Fruit fly (Drosophila melanogaster): ENCODE data around the gene CG13308.

The CG13308 gene

DNA sequence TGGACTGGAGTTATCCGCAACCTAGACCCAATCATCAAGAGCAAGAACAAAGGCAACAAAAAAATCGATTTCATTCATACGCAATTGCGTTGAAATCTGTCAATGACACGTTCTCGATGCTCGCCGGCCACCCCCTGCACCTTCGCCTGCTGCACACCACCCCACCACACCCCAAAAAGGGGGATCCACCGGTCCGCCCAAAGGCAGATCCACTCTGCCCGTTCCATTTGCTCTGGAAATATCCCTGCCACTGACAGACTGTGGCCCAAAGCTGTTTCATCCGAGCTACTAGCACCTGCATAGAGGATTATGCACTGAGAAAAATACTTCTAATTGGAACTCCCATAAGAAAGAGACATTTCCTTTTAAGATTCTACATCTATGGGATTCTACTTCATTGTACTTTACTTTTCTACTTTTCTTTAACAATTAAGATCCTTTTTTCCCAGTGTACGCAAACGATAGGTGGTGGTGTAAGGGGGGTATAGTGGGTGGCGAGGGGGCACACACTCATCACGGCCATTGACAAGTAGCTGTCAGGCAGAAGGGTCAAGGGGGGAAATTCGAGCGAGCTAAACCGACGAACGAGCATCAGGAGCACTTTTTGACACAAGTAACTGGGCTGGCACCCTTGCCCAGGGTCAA, 15.5 kb downstream of the CG13308 start (continued):
- peak; percentile 3 to 48 for TF ChIP-seq dpn (GFP tag; optimal IDR thresholded peaks at IDR 0.05)
- peak; percentile 33 for TF ChIP-seq CG1529 (GFP tag; optimal IDR thresholded peaks at IDR 0.05)
- TF ChIP-seq lbe (GFP tag; optimal IDR thresholded peaks at IDR 0.05), result peak; percentile 23
- TF ChIP-seq crp (GFP tag; optimal IDR thresholded peaks at IDR 0.05), result no peak
- no peak for TF ChIP-seq cwo (GFP tag; optimal IDR thresholded peaks at IDR 0.05)
- peak; percentile 42 for TF ChIP-seq CG8388 (GFP tag; optimal IDR thresholded peaks at IDR 0.05)
- TF ChIP-seq btn (GFP tag; optimal IDR thresholded peaks at IDR 0.05), result no peak
- TF ChIP-seq Usf (GFP tag; optimal IDR thresholded peaks at IDR 0.05), result peak; percentile 4
- TF ChIP-seq bcd (GFP tag; optimal IDR thresholded peaks at IDR 0.05), result peak; percentile 48
- TF ChIP-seq CG6175 (GFP tag; IDR thresholded peaks at IDR 0.05), result no peak
- peak; percentile 35 for TF ChIP-seq CG2120 (GFP tag; optimal IDR thresholded peaks at IDR 0.05)
- TF ChIP-seq CG5245 (GFP tag; optimal IDR thresholded peaks at IDR 0.05), result peak; percentile 20
- TF ChIP-seq dysf (GFP tag; IDR thresholded peaks at IDR 0.05), result peak; percentile 40; the same call in 1 of the 3 replicates
- TF ChIP-seq amos (GFP tag; IDR thresholded peaks at IDR 0.05; ENCODE audit: partially characterized antibody), result no peak
- no peak for TF ChIP-seq Bteb2 (GFP tag; optimal IDR thresholded peaks at IDR 0.05)
- TF ChIP-seq CG4424 (GFP tag; optimal IDR thresholded peaks at IDR 0.05), result peak; percentile 31
- TF ChIP-seq CG34376 (GFP tag; optimal IDR thresholded peaks at IDR 0.05), result no peak
- TF ChIP-seq CG8924 (tag; optimal IDR thresholded peaks at IDR 0.05), result peak; percentile 43
- TF ChIP-seq jing (GFP tag; optimal IDR thresholded peaks at IDR 0.05), result peak; percentile 11
- peak; percentile 57 for TF ChIP-seq CG12391 (tag; optimal IDR thresholded peaks at IDR 0.05)
- TF ChIP-seq Ssrp (tag; optimal IDR thresholded peaks at IDR 0.05), result peak; percentile 57
- peak; percentile 32 for TF ChIP-seq CG12219 (GFP tag; optimal IDR thresholded peaks at IDR 0.05)
- peak; percentile 82 for TF ChIP-seq crol (GFP tag; IDR thresholded peaks at IDR 0.05)
- no peak for TF ChIP-seq Myb (GFP tag; optimal IDR thresholded peaks at IDR 0.05)
- peak; percentile 26 for TF ChIP-seq caup (GFP tag; optimal IDR thresholded peaks at IDR 0.05; ENCODE audit: severe bottlenecking)
- peak; percentile 43; the same call in 1 of the 3 replicates for TF ChIP-seq z (GFP tag; IDR thresholded peaks at IDR 0.05)
- no peak for TF ChIP-seq Tbp (GFP tag; optimal IDR thresholded peaks at IDR 0.05)
- 0 out of 2 replicates have a peak, but pooled peaks have one; percentile 25 for TF ChIP-seq seq (GFP tag; IDR thresholded peaks at IDR 0.05)
- TF ChIP-seq lola (GFP tag; optimal IDR thresholded peaks at IDR 0.05), result peak in 1 of 3 experiments; percentile 52
- peak; percentile 3 for TF ChIP-seq tap (tag; optimal IDR thresholded peaks at IDR 0.05)
- no peak for TF ChIP-seq zen2 (GFP tag; IDR thresholded peaks at IDR 0.05; ENCODE audit: partially characterized antibody)
- TF ChIP-seq CG30403 (GFP tag; optimal IDR thresholded peaks at IDR 0.05), result peak; percentile 31
- peak; percentile 35; the same call in 1 of the 2 replicates for TF ChIP-seq ro (GFP tag; IDR thresholded peaks at IDR 0.05)
- no peak for TF ChIP-seq CG30020 (tag; optimal IDR thresholded peaks at IDR 0.05)
- TF ChIP-seq row (GFP tag; IDR thresholded peaks at IDR 0.05), result peak; percentile 56
- TF ChIP-seq pita (GFP tag; optimal IDR thresholded peaks at IDR 0.05), result no peak
- TF ChIP-seq nmo (GFP tag; optimal IDR thresholded peaks at IDR 0.05), result peak; percentile 47
- peak; percentile 35 for TF ChIP-seq unpg (GFP tag; optimal IDR thresholded peaks at IDR 0.05)
- no peak for TF ChIP-seq Ravus (GFP tag; IDR thresholded peaks at IDR 0.05)
- peak; percentile 20 for TF ChIP-seq fd64A (GFP tag; optimal IDR thresholded peaks at IDR 0.05)
- no peak for TF ChIP-seq CG10462 (GFP tag; optimal IDR thresholded peaks at IDR 0.05)
- TF ChIP-seq B-H1 (GFP tag; IDR thresholded peaks at IDR 0.05), result no peak; the same call in 1 of the 3 replicates
- TF ChIP-seq CG18599 (GFP tag; optimal IDR thresholded peaks at IDR 0.05), result peak; percentile 55
- TF ChIP-seq chif (GFP tag; optimal IDR thresholded peaks at IDR 0.05), result peak; percentile 48 to 64
- peak; percentile 34; the same call in 1 of the 3 replicates for TF ChIP-seq croc (GFP tag; conservative IDR thresholded peaks at IDR 0.05)
- no peak for TF ChIP-seq CG9876 (GFP tag; optimal IDR thresholded peaks at IDR 0.05)
- no peak for TF ChIP-seq CG12769 (tag; optimal IDR thresholded peaks at IDR 0.05)
- peak; percentile 27 for TF ChIP-seq CG8089 (GFP tag; optimal IDR thresholded peaks at IDR 0.05)
- TF ChIP-seq CG1792 (GFP tag; optimal IDR thresholded peaks at IDR 0.05), result peak; percentile 30
